Fruit fly (Drosophila melanogaster) whole organism, adult: ENCODE data around the gene Xrp1.

Source experiments
- CG11617 ChIP-seq: fragments of 200-800 bp; sonication (Bioruptor generic); optimal IDR thresholded peaks from 2 replicates; lab custom pipeline; 2017; ENCODE audit warnings: mild to moderate bottlenecking, missing biosample characterization, missing genetic modification reagents, missing genetic modification characterization
- CG12768 ChIP-seq: fragments of 200-800 bp; sonication (Bioruptor generic); optimal IDR thresholded peaks from 2 replicates; lab custom pipeline; 2017; ENCODE audit warnings: missing biosample characterization, missing genetic modification characterization, mild to moderate bottlenecking, moderate library complexity, missing genetic modification reagents
- CG1620 ChIP-seq: fragments of 200-800 bp; sonication (Bioruptor generic); optimal IDR thresholded peaks from 2 replicates; lab custom pipeline; 2016; ENCODE audit warnings: missing biosample characterization, missing genetic modification characterization
- CG7045 ChIP-seq: fragments of 200-800 bp; sonication (Bioruptor generic); optimal IDR thresholded peaks from 2 replicates; lab custom pipeline; 2017; ENCODE audit warnings: missing biosample characterization, mild to moderate bottlenecking, missing genetic modification characterization
- CG7101 ChIP-seq: fragments of 200-800 bp; sonication (Bioruptor generic); optimal IDR thresholded peaks from 2 replicates; lab custom pipeline; 2018; ENCODE audit warnings: missing biosample characterization, mild to moderate bottlenecking, missing genetic modification characterization, moderate library complexity
- Clk ChIP-seq: fragments of 200-800 bp; sonication (Bioruptor generic); optimal IDR thresholded peaks from 2 replicates; lab custom pipeline; 2017; ENCODE audit warnings: missing biosample characterization, missing genetic modification characterization
- Crg-1 ChIP-seq: fragments of 200-800 bp; sonication (Bioruptor generic); optimal IDR thresholded peaks from 2 replicates; lab custom pipeline; 2016; ENCODE audit warnings: missing biosample characterization, missing genetic modification characterization
- bab1 ChIP-seq: fragments of 200-800 bp; sonication (Bioruptor generic); optimal IDR thresholded peaks from 3 replicates; lab custom pipeline; 2019; ENCODE audit warnings: missing biosample characterization, mild to moderate bottlenecking, missing genetic modification characterization, moderate library complexity
- cic ChIP-seq: fragments of 200-800 bp; sonication (Bioruptor generic); optimal IDR thresholded peaks from 2 replicates; lab custom pipeline; 2017; ENCODE audit warnings: missing biosample characterization, mild to moderate bottlenecking, missing genetic modification characterization, moderate library complexity
- kay ChIP-seq: fragments of 200-800 bp; sonication (Bioruptor generic); peaks from one replicate; lab custom pipeline; 2016; ENCODE audit warnings: missing biosample characterization, missing genetic modification characterization, borderline replicate concordance
- ovo ChIP-seq: fragments of 200-800 bp; sonication (Bioruptor generic); optimal IDR thresholded peaks from 2 replicates; lab custom pipeline; 2016; ENCODE audit warnings: missing biosample characterization, missing genetic modification characterization
- tj ChIP-seq: fragments of 200-800 bp; sonication (Bioruptor generic); optimal IDR thresholded peaks from 3 replicates; lab custom pipeline; 2017; ENCODE audit warnings: missing biosample characterization, mild to moderate bottlenecking, missing genetic modification characterization, moderate library complexity

DNA sequence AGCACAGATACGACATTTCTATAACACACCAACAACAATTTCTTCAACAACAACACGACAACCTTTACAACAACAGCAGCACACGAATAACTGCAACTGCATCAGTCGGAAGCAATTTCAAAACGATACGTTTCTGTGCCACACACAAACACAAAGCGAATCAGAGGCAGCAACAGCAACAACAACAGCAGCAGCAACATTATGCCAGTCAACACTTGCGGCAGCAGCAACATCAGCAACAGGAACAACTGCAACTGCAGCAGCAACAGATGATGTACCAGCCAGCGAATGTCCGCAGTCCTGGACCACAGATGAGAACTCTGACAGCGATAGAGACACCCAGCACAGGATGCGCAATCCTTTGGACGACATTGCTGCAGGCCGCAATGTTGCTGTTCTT is 32.5 kb downstream of the Xrp1 start:
- TF ChIP-seq Crg-1 (GFP tag; lab: Kevin White, UChicago) (no peak), bab1 (GFP tag; lab: Kevin White, UChicago) (no peak), CG1620 (GFP tag; lab: Kevin White, UChicago) (no peak), cic (GFP tag; lab: Kevin White, UChicago) (no peak), CG7045 (GFP tag; lab: Kevin White, UChicago) (no peak), CG12768 (GFP tag; lab: Kevin White, UChicago) (no peak), CG7101 (tag; lab: Kevin White, UChicago) (no peak), tj (no peak), kay (GFP tag; lab: Kevin White, UChicago) (no peak), Clk (GFP tag; lab: Kevin White, UChicago) (no peak), CG11617 (GFP tag; lab: Kevin White, UChicago) (no peak), ovo (no peak)
